Worm (Caenorhabditis elegans) whole organism, L4 larva: ENCODE measurements around the gene cct-5.

ENCODE experiments used
- lin-29 ChIP-seq: fragments of 200-800 bp; sonication (Bioruptor generic); IDR thresholded peaks from 2 replicates; pipeline ENCODE4 v1.3.6; 2022; ENCODE audit warnings: missing genetic modification reagents, missing genetic modification characterization, missing compliant biosample characterization
- nhr-111 ChIP-seq: fragments of 200-800 bp; sonication (Bioruptor generic); optimal IDR thresholded peaks from 2 replicates; lab custom pipeline; 2018; ENCODE audit warnings: mild to moderate bottlenecking, missing genetic modification characterization, missing compliant biosample characterization
- snpc-4 ChIP-seq: fragments of 150-350 bp; optimal IDR thresholded peaks from 2 replicates; lab custom pipeline; 2014; ENCODE audit warnings: missing biosample characterization, missing genetic modification characterization
- unc-62 ChIP-seq, 3 experiments: fragments of 150-350 bp in 1 of 3; sonication (generic microtip); optimal IDR thresholded peaks in 2 of 3; peaks in 1 of 3; 1 replicate in 1 of 3; 2 replicates in 2 of 3; lab custom pipeline; 2014 to 2017; ENCODE audit warnings: missing biosample characterization in 3 of 3, missing genetic modification characterization in 3 of 3, missing genetic modification reagents in 3 of 3, missing genotype in 1 of 3
- zag-1 ChIP-seq: fragments of 150-350 bp; optimal IDR thresholded peaks from 2 replicates; lab custom pipeline; 2014; ENCODE audit warnings: missing biosample characterization, missing genetic modification characterization

DNA sequence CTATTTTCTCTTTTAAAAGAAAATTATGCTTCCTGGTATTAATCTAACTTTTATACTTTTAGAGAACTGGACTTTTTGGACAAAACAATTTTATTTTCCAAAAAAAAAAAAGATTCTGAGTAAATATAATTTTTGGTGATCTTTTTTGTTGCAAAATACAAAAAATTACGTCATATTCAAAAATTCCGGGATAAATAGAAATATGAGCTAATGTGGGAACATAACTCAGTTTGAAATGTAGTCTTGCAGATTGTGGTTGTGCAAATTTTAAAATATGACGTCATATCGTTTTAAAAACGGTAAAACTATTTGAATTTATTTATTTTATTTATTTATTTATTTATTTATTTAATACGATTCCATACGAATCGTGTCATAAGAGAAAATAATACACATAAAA, 26.1 kb downstream of the cct-5 start:
- no peak for TF ChIP-seq lin-29
- TF ChIP-seq nhr-111 = no peak
- no peak for TF ChIP-seq unc-62 (GFP tag; optimal IDR thresholded peaks at IDR 0.05 in 1 of 2; lab: Kevin White, UChicago)
- TF ChIP-seq unc-62 (tag; optimal IDR thresholded peaks at IDR 0.05; lab: Kevin White, UChicago) = no peak
- no peak for TF ChIP-seq zag-1
- TF ChIP-seq snpc-4 (tag; lab: Kevin White, UChicago) = no peak
